Fruit fly (Drosophila melanogaster) whole organism, adult: Measurements from ENCODE around the gene TTLL3B.

Source experiments
- CG11617 ChIP-seq: fragments of 200-800 bp; sonication (Bioruptor generic); optimal IDR thresholded peaks from 2 replicates; lab custom pipeline; 2017; ENCODE audit warnings: mild to moderate bottlenecking, missing biosample characterization, missing genetic modification reagents, missing genetic modification characterization
- CG12768 ChIP-seq: fragments of 200-800 bp; sonication (Bioruptor generic); optimal IDR thresholded peaks from 2 replicates; lab custom pipeline; 2017; ENCODE audit warnings: missing biosample characterization, missing genetic modification characterization, mild to moderate bottlenecking, moderate library complexity, missing genetic modification reagents
- CG14711 ChIP-seq: fragments of 200-800 bp; sonication (Bioruptor generic); optimal IDR thresholded peaks from 2 replicates; lab custom pipeline; 2018; ENCODE audit warnings: missing biosample characterization, mild to moderate bottlenecking, missing genetic modification characterization, moderate library complexity
- CG1620 ChIP-seq: fragments of 200-800 bp; sonication (Bioruptor generic); optimal IDR thresholded peaks from 2 replicates; lab custom pipeline; 2016; ENCODE audit warnings: missing biosample characterization, missing genetic modification characterization
- CG33017 ChIP-seq: fragments of 200-800 bp; sonication (Bioruptor generic); optimal IDR thresholded peaks from 2 replicates; lab custom pipeline; 2018; ENCODE audit warnings: missing biosample characterization, mild to moderate bottlenecking, missing genetic modification characterization, moderate library complexity
- CG5204 ChIP-seq: fragments of 200-800 bp; sonication (Bioruptor generic); optimal IDR thresholded peaks from 2 replicates; lab custom pipeline; 2016; ENCODE audit warnings: missing biosample characterization, missing genetic modification characterization
- CG7045 ChIP-seq: fragments of 200-800 bp; sonication (Bioruptor generic); optimal IDR thresholded peaks from 2 replicates; lab custom pipeline; 2017; ENCODE audit warnings: missing biosample characterization, mild to moderate bottlenecking, missing genetic modification characterization
- CG7101 ChIP-seq: fragments of 200-800 bp; sonication (Bioruptor generic); optimal IDR thresholded peaks from 2 replicates; lab custom pipeline; 2018; ENCODE audit warnings: missing biosample characterization, mild to moderate bottlenecking, missing genetic modification characterization, moderate library complexity
- Clk ChIP-seq: fragments of 200-800 bp; sonication (Bioruptor generic); optimal IDR thresholded peaks from 2 replicates; lab custom pipeline; 2017; ENCODE audit warnings: missing biosample characterization, missing genetic modification characterization
- Crg-1 ChIP-seq: fragments of 200-800 bp; sonication (Bioruptor generic); optimal IDR thresholded peaks from 2 replicates; lab custom pipeline; 2016; ENCODE audit warnings: missing biosample characterization, missing genetic modification characterization
- Hr96 ChIP-seq: fragments of 200-800 bp; sonication (Bioruptor generic); optimal IDR thresholded peaks from 2 replicates; lab custom pipeline; 2016; ENCODE audit warnings: missing biosample characterization, missing genetic modification characterization
- Mnt ChIP-seq: fragments of 200-800 bp; sonication (Bioruptor generic); optimal IDR thresholded peaks from 2 replicates; lab custom pipeline; 2016; ENCODE audit warnings: missing biosample characterization, mild to moderate bottlenecking, missing genetic modification characterization
- bab1 ChIP-seq: fragments of 200-800 bp; sonication (Bioruptor generic); optimal IDR thresholded peaks from 3 replicates; lab custom pipeline; 2019; ENCODE audit warnings: missing biosample characterization, mild to moderate bottlenecking, missing genetic modification characterization, moderate library complexity
- cic ChIP-seq: fragments of 200-800 bp; sonication (Bioruptor generic); optimal IDR thresholded peaks from 2 replicates; lab custom pipeline; 2017; ENCODE audit warnings: missing biosample characterization, mild to moderate bottlenecking, missing genetic modification characterization, moderate library complexity
- cnc ChIP-seq, 2 experiments: fragments of >200 bp; optimal IDR thresholded peaks; 2 replicates each; lab custom pipeline; 2017
- kay ChIP-seq: fragments of 200-800 bp; sonication (Bioruptor generic); peaks from one replicate; lab custom pipeline; 2016; ENCODE audit warnings: missing biosample characterization, missing genetic modification characterization, borderline replicate concordance
- ovo ChIP-seq: fragments of 200-800 bp; sonication (Bioruptor generic); optimal IDR thresholded peaks from 2 replicates; lab custom pipeline; 2016; ENCODE audit warnings: missing biosample characterization, missing genetic modification characterization
- pad ChIP-seq: fragments of 200-800 bp; sonication (Bioruptor generic); optimal IDR thresholded peaks from 3 replicates; lab custom pipeline; 2017; ENCODE audit warnings: missing biosample characterization, missing genetic modification characterization, mild to moderate bottlenecking, moderate library complexity, missing genetic modification reagents
- tj ChIP-seq: fragments of 200-800 bp; sonication (Bioruptor generic); optimal IDR thresholded peaks from 3 replicates; lab custom pipeline; 2017; ENCODE audit warnings: missing biosample characterization, mild to moderate bottlenecking, missing genetic modification characterization, moderate library complexity
- toe ChIP-seq: fragments of 200-800 bp; sonication (Bioruptor generic); optimal IDR thresholded peaks from 2 replicates; lab custom pipeline; 2016; ENCODE audit warnings: missing biosample characterization, missing genetic modification characterization

The TTLL3B gene

dm6 chr2L:6784235-6784634 is 51.6 kb downstream of the TTLL3B start:
- TF ChIP-seq Hr96 (GFP tag; lab: Kevin White, UChicago) (no peak), cic (GFP tag; lab: Kevin White, UChicago) (no peak), CG1620 (GFP tag; lab: Kevin White, UChicago) (no peak), Mnt (GFP tag; lab: Kevin White, UChicago) (no peak), CG33017 (no peak), Clk (no peak), CG7045 (GFP tag; lab: Kevin White, UChicago) (no peak), pad (no peak), cnc (optimal IDR thresholded peaks at IDR 0.05; lab: Kevin White, UChicago) (no peak), tj (GFP tag; lab: Kevin White, UChicago) (peak; percentile 33), toe (GFP tag; lab: Kevin White, UChicago) (no peak), ovo (GFP tag; lab: Kevin White, UChicago) (no peak), kay (GFP tag; lab: Kevin White, UChicago) (peak; percentile 91)

dm6 chr2L:6785583-6785982 is 52.9 kb downstream of the TTLL3B start:
- TF ChIP-seq pad (no peak), CG7045 (GFP tag; lab: Kevin White, UChicago) (no peak), ovo (GFP tag; lab: Kevin White, UChicago) (no peak), bab1 (GFP tag; lab: Kevin White, UChicago) (no peak), kay (GFP tag; lab: Kevin White, UChicago) (peak; percentile 97), CG7101 (tag; lab: Kevin White, UChicago) (peak; percentile 20), Crg-1 (no peak), CG14711 (tag; lab: Kevin White, UChicago) (no peak), CG12768 (GFP tag; lab: Kevin White, UChicago) (peak; percentile 0), Mnt (GFP tag; lab: Kevin White, UChicago) (no peak), CG5204 (GFP tag; lab: Kevin White, UChicago) (no peak), CG11617 (GFP tag; lab: Kevin White, UChicago) (no peak), toe (GFP tag; lab: Kevin White, UChicago) (no peak), cic (GFP tag; lab: Kevin White, UChicago) (peak; percentile 53), cnc (optimal IDR thresholded peaks at IDR 0.05; lab: Kevin White, UChicago) (peak in 1 of 2 experiments; percentile 23), CG33017 (no peak), CG1620 (GFP tag; lab: Kevin White, UChicago) (no peak)
